Fruit fly (Drosophila melanogaster): Measurements from ENCODE around the gene CG4594.
A peak's percentile ranks its signal among the peaks of the same experiment; 100 is the strongest.

Gene CG4594

DNA sequence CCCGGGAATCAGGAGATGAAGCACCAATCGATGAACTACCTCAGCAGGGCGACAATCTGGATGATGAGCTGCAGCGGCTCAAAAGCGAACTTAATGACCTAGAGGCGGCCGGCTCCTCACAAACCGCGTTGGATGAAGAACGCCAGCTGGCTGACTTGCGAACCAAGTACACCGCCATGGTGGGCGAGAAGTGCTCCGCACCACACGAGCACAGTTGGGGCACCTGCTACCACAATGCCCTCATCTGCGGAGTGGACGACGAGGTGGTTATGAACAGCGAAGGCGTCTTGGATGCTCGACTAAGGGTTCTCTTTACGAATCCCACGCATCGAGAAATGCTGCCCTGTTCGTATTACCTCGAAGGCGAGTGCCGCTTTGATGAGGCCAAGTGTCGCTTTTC, 34.7 kb downstream of the CG4594 start:
- TF ChIP-seq EcR (GFP tag; optimal IDR thresholded peaks at IDR 0.05) = no peak
- no peak for TF ChIP-seq Snoo (tag; optimal IDR thresholded peaks at IDR 0.05)
- no peak for TF ChIP-seq CG17806 (tag; optimal IDR thresholded peaks at IDR 0.05)
- no peak for TF ChIP-seq CG8301 (tag; optimal IDR thresholded peaks at IDR 0.05)
- no peak for TF ChIP-seq CG4496 (GFP tag; IDR thresholded peaks at IDR 0.05)

DNA sequence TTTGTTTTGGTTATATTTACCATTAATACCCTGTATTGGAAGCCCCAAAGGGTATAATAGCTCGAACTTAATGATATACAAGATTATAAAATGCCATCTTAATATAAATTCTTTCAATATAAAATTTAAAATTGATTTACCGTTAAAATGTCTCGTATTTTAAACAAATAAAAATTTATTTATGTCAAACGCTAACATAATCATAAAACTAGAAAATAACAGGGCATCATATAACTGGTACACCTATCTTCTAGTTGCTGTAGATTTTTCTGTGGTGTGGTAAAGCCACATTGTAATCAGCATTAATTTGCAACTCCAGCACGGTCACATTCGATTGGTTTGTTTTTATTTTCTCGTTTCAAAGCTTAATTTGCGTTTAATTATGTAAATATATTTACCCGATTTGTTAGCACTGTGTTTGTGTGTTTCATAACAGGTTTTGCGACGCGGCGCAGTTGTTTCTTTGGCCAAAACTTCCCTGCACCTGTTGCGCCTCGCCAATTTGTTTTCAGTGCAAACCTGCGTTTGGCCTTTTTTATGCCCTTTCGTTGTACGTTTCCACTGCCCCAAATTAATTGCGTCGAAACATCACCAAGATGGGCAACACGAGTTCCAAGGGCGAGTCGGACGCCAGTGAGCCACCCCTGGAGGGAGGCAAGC, 37.2 kb downstream of the CG4594 start, which contains the start of the genes CG4658 and CG5846:
TSS of gene CG4658 (plus strand) at position 140 of the 660 bp plus-strand sequence.
TSS of gene CG5846 (minus strand) at position 245 of the 660 bp plus-strand sequence.
- TF ChIP-seq fd96Ca (GFP tag; IDR thresholded peaks at IDR 0.05) (no peak), Pif1A (GFP tag; optimal IDR thresholded peaks at IDR 0.05) (no peak), EcR (GFP tag; optimal IDR thresholded peaks at IDR 0.05) (peak; percentile 32), CG15710 (tag; optimal IDR thresholded peaks at IDR 0.05) (peak; percentile 90), Ets98B (GFP tag; IDR thresholded peaks at IDR 0.05) (peak; percentile 89), CG17806 (tag; optimal IDR thresholded peaks at IDR 0.05) (peak; percentile 95), CG9948 (tag; optimal IDR thresholded peaks at IDR 0.05) (peak; percentile 94), CG32121 (GFP tag; IDR thresholded peaks at IDR 0.05) (peak; percentile 94), CG10348 (GFP tag; IDR thresholded peaks at IDR 0.05) (0 out of 2 replicates have a peak, but pooled peaks have one; percentile 35), rn (GFP tag; IDR thresholded peaks at IDR 0.05) (peak; percentile 91), CG13204 (GFP tag; optimal IDR thresholded peaks at IDR 0.05) (no peak), CG14655 (GFP tag; optimal IDR thresholded peaks at IDR 0.05) (no peak), Snoo (tag; optimal IDR thresholded peaks at IDR 0.05) (peak; percentile 87), Pif1B (GFP tag; optimal IDR thresholded peaks at IDR 0.05) (no peak), CG4496 (GFP tag; IDR thresholded peaks at IDR 0.05) (peak; percentile 94), CG8159 (tag; optimal IDR thresholded peaks at IDR 0.05) (peak; percentile 95), CG12605 (GFP tag; IDR thresholded peaks at IDR 0.05) (peak; percentile 91), CG34367 (tag; optimal IDR thresholded peaks at IDR 0.05) (peak; percentile 89), CG8301 (tag; optimal IDR thresholded peaks at IDR 0.05) (peak; percentile 90), gl (tag; optimal IDR thresholded peaks at IDR 0.05) (peak; percentile 63), D1 (tag; optimal IDR thresholded peaks at IDR 0.05) (no peak)

DNA sequence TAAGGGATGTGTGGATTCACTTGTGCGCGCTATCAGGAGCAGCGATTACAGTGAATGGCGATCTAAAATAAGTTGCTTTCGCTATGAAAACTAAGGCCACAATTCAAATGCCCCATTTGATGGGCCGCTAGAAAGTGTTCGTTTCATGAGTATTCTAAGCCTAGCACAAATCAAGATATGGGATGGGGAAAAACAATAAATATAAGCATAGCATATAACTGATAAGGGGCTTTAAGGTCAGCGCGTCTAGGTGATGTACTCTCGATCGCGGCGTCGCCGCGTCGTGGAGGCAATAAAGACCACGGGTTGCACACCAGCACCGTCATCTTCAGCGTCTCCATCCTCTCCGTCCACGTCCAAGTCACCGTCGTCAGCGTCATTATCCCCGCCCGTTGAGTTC, 40.8 kb downstream of the CG4594 start:
- TF ChIP-seq EcR (GFP tag; optimal IDR thresholded peaks at IDR 0.05) (peak; percentile 47), D1 (tag; optimal IDR thresholded peaks at IDR 0.05) (no peak)

- TF ChIP-seq CG12605 (GFP tag; IDR thresholded peaks at IDR 0.05) (no peak), CG14655 (GFP tag; optimal IDR thresholded peaks at IDR 0.05) (no peak), CG8159 (tag; optimal IDR thresholded peaks at IDR 0.05) (peak; percentile 7), CG10348 (GFP tag; IDR thresholded peaks at IDR 0.05) (no peak), CG17806 (tag; optimal IDR thresholded peaks at IDR 0.05) (peak; percentile 0), Ets98B (GFP tag; IDR thresholded peaks at IDR 0.05) (no peak), EcR (GFP tag; optimal IDR thresholded peaks at IDR 0.05) (no peak)
These were observed 43.7 kb downstream of the CG4594 start, which contains the start of gene CG5850 for dm6 chr2L:9963603-9964042. Gene CG5850 (minus strand): TSS chr2L:9963949.

DNA sequence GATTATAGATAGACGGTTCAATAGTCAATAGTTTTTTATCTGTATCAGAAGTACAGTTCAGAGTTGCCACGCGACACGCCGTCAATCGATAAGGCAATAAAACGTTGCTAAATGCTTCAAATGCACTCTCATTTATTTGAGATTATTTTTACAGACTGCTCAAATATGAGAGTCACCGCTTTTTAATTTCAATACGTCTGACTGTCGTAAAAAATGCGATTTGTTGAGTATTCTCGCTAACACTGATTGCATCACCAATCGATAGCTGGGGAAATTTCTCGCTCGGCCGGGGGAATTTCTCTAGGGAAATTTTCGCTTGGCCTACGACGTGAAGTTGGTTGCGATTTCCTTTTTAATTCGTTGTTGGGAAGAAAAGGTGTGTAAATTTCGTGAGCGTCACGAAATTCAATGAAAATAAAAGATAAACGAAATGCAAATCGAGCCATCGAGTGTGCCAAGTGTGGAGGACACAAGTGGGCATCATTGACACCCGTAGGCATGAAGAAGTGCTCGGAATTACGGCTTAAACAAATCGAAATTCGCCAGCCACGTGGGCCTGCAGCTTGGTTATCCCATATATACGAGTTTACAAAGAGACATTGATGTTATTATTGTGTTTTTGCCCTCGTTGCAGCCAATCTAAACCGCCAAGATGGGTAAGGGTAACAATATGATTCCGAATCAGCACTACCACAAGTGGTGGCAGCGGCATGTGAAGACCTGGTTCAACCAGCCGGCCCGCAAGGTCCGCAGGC, 47.2 kb downstream of the CG4594 start, which contains the start of the genes Dref and RpL13:
TSS of gene Dref (minus strand) at position 247 of the 755 bp plus-strand sequence.
TSS of gene RpL13 (plus strand) at position 331 of the 755 bp plus-strand sequence.
- TF ChIP-seq CG4496 (GFP tag; IDR thresholded peaks at IDR 0.05) (peak; percentile 86), gl (tag; optimal IDR thresholded peaks at IDR 0.05) (peak; percentile 78), CG8159 (tag; optimal IDR thresholded peaks at IDR 0.05) (peak; percentile 60), Snoo (tag; optimal IDR thresholded peaks at IDR 0.05) (peak; percentile 89), CG10348 (GFP tag; IDR thresholded peaks at IDR 0.05) (no peak), Pif1B (GFP tag; optimal IDR thresholded peaks at IDR 0.05) (no peak), Ets98B (GFP tag; IDR thresholded peaks at IDR 0.05) (peak; percentile 49), CG17806 (tag; optimal IDR thresholded peaks at IDR 0.05) (peak; percentile 38), fd96Ca (GFP tag; IDR thresholded peaks at IDR 0.05) (peak; percentile 57), D1 (tag; optimal IDR thresholded peaks at IDR 0.05) (no peak), CG12605 (GFP tag; IDR thresholded peaks at IDR 0.05) (peak; percentile 77), rn (GFP tag; IDR thresholded peaks at IDR 0.05) (no peak), CG9948 (tag; optimal IDR thresholded peaks at IDR 0.05) (peak; percentile 24), Pif1A (GFP tag; optimal IDR thresholded peaks at IDR 0.05) (no peak), CG8301 (tag; optimal IDR thresholded peaks at IDR 0.05) (peak; percentile 51), CG32121 (GFP tag; IDR thresholded peaks at IDR 0.05) (peak; percentile 35; the same call in 1 of the 2 replicates), CG14655 (GFP tag; optimal IDR thresholded peaks at IDR 0.05) (no peak), EcR (GFP tag; optimal IDR thresholded peaks at IDR 0.05) (peak; percentile 11), CG13204 (GFP tag; optimal IDR thresholded peaks at IDR 0.05) (no peak), CG15710 (tag; optimal IDR thresholded peaks at IDR 0.05) (peak; percentile 74), CG34367 (tag; optimal IDR thresholded peaks at IDR 0.05) (peak; percentile 76)
